Fruit fly (Drosophila melanogaster) whole organism, embryonic: ENCODE data around the gene tay.

Experiments used
- B-H2 ChIP-seq: fragments of 200-800 bp; sonication (Bioruptor generic); optimal IDR thresholded peaks from 2 replicates; lab custom pipeline; 2018; ENCODE audit warnings: missing biosample characterization, mild to moderate bottlenecking, missing genetic modification characterization
- C15 ChIP-seq: fragments of 200-800 bp; sonication (Bioruptor generic); IDR thresholded peaks from 3 replicates; pipeline ENCODE4 v1.3.6; 2022; ENCODE audit warnings: missing biosample characterization, missing genetic modification characterization
- CG10979 ChIP-seq: fragments of 200-800 bp; sonication (Bioruptor generic); optimal IDR thresholded peaks from 2 replicates; lab custom pipeline; 2018; ENCODE audit warnings: missing biosample characterization, mild to moderate bottlenecking, missing genetic modification characterization, moderate library complexity
- CG11695 ChIP-seq: fragments of 200-800 bp; sonication (Bioruptor generic); IDR thresholded peaks from 3 replicates; pipeline ENCODE4 v1.3.6; 2022; ENCODE audit warnings: missing biosample characterization, missing genetic modification characterization
- CG12071 ChIP-seq: fragments of 200-800 bp; sonication (Bioruptor generic); optimal IDR thresholded peaks from 3 replicates; lab custom pipeline; 2018; ENCODE audit warnings: missing biosample characterization, mild to moderate bottlenecking, missing genetic modification characterization
- CG15601 ChIP-seq: fragments of 200-800 bp; sonication (Bioruptor generic); optimal IDR thresholded peaks from 3 replicates; lab custom pipeline; 2019; ENCODE audit warnings: missing biosample characterization, mild to moderate bottlenecking, missing genetic modification characterization, moderate library complexity
- CG2120 ChIP-seq: fragments of 200-800 bp; sonication (Bioruptor generic); optimal IDR thresholded peaks from 3 replicates; lab custom pipeline; 2016; ENCODE audit warnings: missing biosample characterization, missing genetic modification characterization
- CG2129 ChIP-seq: fragments of 200-800 bp; sonication (Bioruptor generic); IDR thresholded peaks from 2 replicates; pipeline ENCODE4 v1.3.6; 2022; ENCODE audit warnings: missing biosample characterization, missing genetic modification characterization; ENCODE audit not compliant: partially characterized antibody
- CG3281 ChIP-seq: fragments of 200-800 bp; sonication (Bioruptor generic); optimal IDR thresholded peaks from 3 replicates; lab custom pipeline; 2017; ENCODE audit warnings: missing biosample characterization, mild to moderate bottlenecking, missing genetic modification characterization
- CG4617 ChIP-seq: fragments of 200-800 bp; sonication (Bioruptor generic); optimal IDR thresholded peaks from 3 replicates; lab custom pipeline; 2016; ENCODE audit warnings: missing biosample characterization, missing genetic modification characterization, borderline replicate concordance
- CG4820 ChIP-seq: fragments of 200-800 bp; sonication (Bioruptor generic); optimal IDR thresholded peaks from 3 replicates; lab custom pipeline; 2016; ENCODE audit warnings: missing biosample characterization, missing genetic modification characterization
- CG5245 ChIP-seq: fragments of 200-800 bp; sonication (Bioruptor generic); optimal IDR thresholded peaks from 3 replicates; lab custom pipeline; 2016; ENCODE audit warnings: missing biosample characterization, missing genetic modification characterization
- Doc2 ChIP-seq: fragments of 200-800 bp; sonication (Bioruptor generic); IDR thresholded peaks from 2 replicates; pipeline ENCODE4 v1.3.6; 2022; ENCODE audit warnings: missing biosample characterization, missing genetic modification characterization
- Hr39 ChIP-seq: fragments of >200 bp; optimal IDR thresholded peaks from 2 replicates; lab custom pipeline; 2017
- Kr ChIP-seq: fragments of 200-800 bp; sonication (Bioruptor generic); optimal IDR thresholded peaks from 2 replicates; lab custom pipeline; 2017; ENCODE audit warnings: missing biosample characterization, mild to moderate bottlenecking, missing genetic modification characterization
- Lpt ChIP-seq: fragments of >200 bp; optimal IDR thresholded peaks from 2 replicates; lab custom pipeline; 2018; ENCODE audit warnings: missing biosample characterization, missing genetic modification characterization
- MESR4 ChIP-seq: fragments of 200-800 bp; sonication (Bioruptor generic); optimal IDR thresholded peaks from 2 replicates; lab custom pipeline; 2018; ENCODE audit warnings: missing biosample characterization, mild to moderate bottlenecking, missing genetic modification characterization, moderate library complexity
- MTF-1 ChIP-seq: fragments of 200-800 bp; sonication (Bioruptor generic); optimal IDR thresholded peaks from 2 replicates; lab custom pipeline; 2018; ENCODE audit warnings: missing biosample characterization, mild to moderate bottlenecking, missing genetic modification characterization, borderline replicate concordance
- Stat92E ChIP-seq, 3 experiments: fragments of >200 bp in 2 of 3; fragments of 200-800 bp in 1 of 3; sonication (Bioruptor generic) in 1 of 3; optimal IDR thresholded peaks; 2 replicates each; lab custom pipeline; 2017 to 2019; ENCODE audit warnings: missing biosample characterization in 3 of 3, missing genetic modification characterization in 3 of 3, mild to moderate bottlenecking in 1 of 3, moderate library complexity in 1 of 3
- amos ChIP-seq: fragments of 200-800 bp; sonication (Bioruptor generic); IDR thresholded peaks from 2 replicates; pipeline ENCODE4 v1.3.6; 2022; ENCODE audit warnings: missing biosample characterization, missing genetic modification characterization; ENCODE audit not compliant: partially characterized antibody
- aop ChIP-seq: fragments of 200-800 bp; sonication (Bioruptor generic); IDR thresholded peaks from 2 replicates; pipeline ENCODE4 v1.3.6; 2022; ENCODE audit warnings: missing biosample characterization, missing genetic modification characterization
- bigmax ChIP-seq: fragments of 200-800 bp; sonication (Bioruptor generic); optimal IDR thresholded peaks from 2 replicates; lab custom pipeline; 2018; ENCODE audit warnings: missing biosample characterization, mild to moderate bottlenecking, missing genetic modification characterization
- br ChIP-seq: fragments of >200 bp; optimal IDR thresholded peaks from 2 replicates; lab custom pipeline; 2017
- disco-r ChIP-seq: fragments of 200-800 bp; sonication (Bioruptor generic); optimal IDR thresholded peaks from 2 replicates; lab custom pipeline; 2016; ENCODE audit warnings: missing biosample characterization, missing genetic modification characterization
- ems ChIP-seq: fragments of 200-800 bp; sonication (Bioruptor generic); optimal IDR thresholded peaks from 3 replicates; lab custom pipeline; 2016; ENCODE audit warnings: missing biosample characterization, missing genetic modification characterization
- fd102C ChIP-seq: fragments of 200-800 bp; sonication (Bioruptor generic); optimal IDR thresholded peaks from 2 replicates; lab custom pipeline; 2018; ENCODE audit warnings: missing biosample characterization, mild to moderate bottlenecking, missing genetic modification characterization, moderate library complexity
- fd3F ChIP-seq: fragments of 200-800 bp; sonication (Bioruptor generic); optimal IDR thresholded peaks from 2 replicates; lab custom pipeline; 2018; ENCODE audit warnings: missing biosample characterization, mild to moderate bottlenecking, missing genetic modification characterization, moderate library complexity
- gce ChIP-seq: fragments of 200-800 bp; sonication (Bioruptor generic); IDR thresholded peaks from 3 replicates; pipeline ENCODE4 v1.3.6; 2022; ENCODE audit warnings: missing biosample characterization, missing genetic modification characterization
- gsb-n ChIP-seq: fragments of 200-800 bp; sonication (Bioruptor generic); optimal IDR thresholded peaks from 3 replicates; lab custom pipeline; 2018; ENCODE audit warnings: missing biosample characterization, mild to moderate bottlenecking, missing genetic modification characterization
- hbn ChIP-seq: fragments of 200-800 bp; sonication (Bioruptor generic); IDR thresholded peaks from 2 replicates; pipeline ENCODE4 v1.3.6; 2022; ENCODE audit warnings: missing biosample characterization, missing genetic modification characterization; ENCODE audit not compliant: partially characterized antibody
- insv ChIP-seq, 2 experiments: fragments of 200-800 bp; sonication (Bioruptor generic); optimal IDR thresholded peaks; 3 replicates each; lab custom pipeline; 2016 to 2018; ENCODE audit warnings: missing biosample characterization in 2 of 2, missing genetic modification characterization in 2 of 2
- lilli ChIP-seq: fragments of 200-800 bp; sonication (Bioruptor generic); optimal IDR thresholded peaks from 3 replicates; lab custom pipeline; 2016; ENCODE audit warnings: missing biosample characterization, missing genetic modification characterization
- luna ChIP-seq: fragments of 200-800 bp; sonication (Bioruptor generic); optimal IDR thresholded peaks from 2 replicates; lab custom pipeline; 2016; ENCODE audit warnings: missing biosample characterization, missing genetic modification characterization
- maf-S ChIP-seq: fragments of 200-800 bp; sonication (Bioruptor generic); optimal IDR thresholded peaks from 2 replicates; lab custom pipeline; 2016; ENCODE audit warnings: missing biosample characterization, missing genetic modification characterization
- nmo ChIP-seq: fragments of 200-800 bp; sonication (Bioruptor generic); optimal IDR thresholded peaks from 2 replicates; lab custom pipeline; 2018; ENCODE audit warnings: missing biosample characterization, mild to moderate bottlenecking, missing genetic modification characterization, moderate library complexity
- p53 ChIP-seq: fragments of 200-800 bp; sonication (Bioruptor generic); optimal IDR thresholded peaks from 2 replicates; lab custom pipeline; 2016; ENCODE audit warnings: missing biosample characterization, missing genetic modification characterization
- pan ChIP-seq, 4 experiments: fragments of >200 bp in 3 of 4; fragments of 200-800 bp in 1 of 4; sonication (Bioruptor generic) in 1 of 4; optimal IDR thresholded peaks in 3 of 4; IDR thresholded peaks in 1 of 4; 2 replicates each; pipeline versions ENCODE4 v1.3.6 to Lab custom; 2017 to 2022; ENCODE audit warnings: missing biosample characterization in 2 of 4, missing genetic modification characterization in 2 of 4, mixed read lengths in 1 of 4
- pfk ChIP-seq: fragments of 200-800 bp; sonication (Bioruptor generic); optimal IDR thresholded peaks from 2 replicates; lab custom pipeline; 2018; ENCODE audit warnings: missing biosample characterization, mild to moderate bottlenecking, missing genetic modification characterization, moderate library complexity
- pho ChIP-seq: fragments of 200-800 bp; sonication (Bioruptor generic); optimal IDR thresholded peaks from 2 replicates; lab custom pipeline; 2016; ENCODE audit warnings: missing biosample characterization, missing genetic modification characterization
- ro ChIP-seq: fragments of 200-800 bp; sonication (Bioruptor generic); IDR thresholded peaks from 2 replicates; pipeline ENCODE4 v1.3.6; 2022; ENCODE audit warnings: missing biosample characterization, missing genetic modification characterization
- sima ChIP-seq: fragments of 200-800 bp; sonication (Bioruptor generic); optimal IDR thresholded peaks from 2 replicates; lab custom pipeline; 2016; ENCODE audit warnings: missing biosample characterization, missing genetic modification characterization
- sisA ChIP-seq: fragments of 200-800 bp; sonication (Bioruptor generic); IDR thresholded peaks from 2 replicates; pipeline ENCODE4 v1.3.6; 2022; ENCODE audit warnings: missing biosample characterization, missing genetic modification characterization
- sug ChIP-seq: fragments of 200-800 bp; optimal IDR thresholded peaks from 2 replicates; lab custom pipeline; 2019; ENCODE audit warnings: missing biosample characterization, mild to moderate bottlenecking, missing genetic modification characterization, moderate library complexity
- tgo ChIP-seq: fragments of 200-800 bp; sonication (Bioruptor generic); IDR thresholded peaks from 3 replicates; pipeline ENCODE4 v1.3.6; 2022; ENCODE audit warnings: missing biosample characterization, missing genetic modification characterization
- trem ChIP-seq: fragments of 200-800 bp; optimal IDR thresholded peaks from 3 replicates; lab custom pipeline; 2019; ENCODE audit warnings: missing biosample characterization, mild to moderate bottlenecking, missing genetic modification characterization, moderate library complexity
- vnd ChIP-seq: fragments of 200-800 bp; sonication (Bioruptor generic); IDR thresholded peaks from 3 replicates; pipeline ENCODE4 v1.3.6; 2022; ENCODE audit warnings: missing biosample characterization, missing genetic modification characterization; ENCODE audit not compliant: partially characterized antibody

tay gene

DNA sequence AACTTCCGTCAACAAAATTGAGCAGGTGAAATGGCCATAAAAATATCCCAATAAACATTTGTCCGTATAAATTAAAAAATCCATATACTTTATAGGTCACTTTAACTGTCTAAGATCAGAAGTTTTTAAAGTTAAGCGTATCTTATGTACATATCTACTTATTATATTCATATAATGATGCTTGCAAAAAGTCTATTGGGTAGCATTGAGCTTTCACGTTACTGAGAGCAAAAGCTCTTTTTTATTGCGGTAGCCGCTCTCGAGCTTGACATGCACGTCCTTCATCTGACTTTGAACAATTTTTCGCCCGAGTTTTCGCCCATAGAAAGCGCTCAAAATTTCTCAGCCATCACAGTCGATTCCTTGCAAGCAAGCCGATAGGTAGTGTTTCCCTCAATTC, 19.2 kb downstream of the tay start, which contains the start of gene Gapdh2 (continued):
- no peak for TF ChIP-seq Hr39
- peak; percentile 95 for TF ChIP-seq CG4617 (GFP tag; lab: Kevin White, UChicago)
- TF ChIP-seq Stat92E (GFP tag; optimal IDR thresholded peaks at IDR 0.05; lab: Kevin White, UChicago) = peak in 1 of 3 experiments; percentile 92
- peak; percentile 100 for TF ChIP-seq CG12071
- TF ChIP-seq insv (GFP tag; optimal IDR thresholded peaks at IDR 0.05; lab: Kevin White, UChicago) = peak; percentile 14 to 91
- TF ChIP-seq pan (optimal IDR thresholded peaks at IDR 0.05; lab: Kevin White, UChicago) = no peak
- TF ChIP-seq pan (GFP tag; optimal IDR thresholded peaks at IDR 0.05 in 1 of 2, IDR thresholded peaks at IDR 0.05 in 1 of 2) = peak in 1 of 2 experiments; percentile 99
- TF ChIP-seq Kr (GFP tag; lab: Kevin White, UChicago) = no peak
- peak; percentile 99 for TF ChIP-seq CG15601 (tag; lab: Kevin White, UChicago)
- peak; percentile 88 for TF ChIP-seq pfk (GFP tag; lab: Kevin White, UChicago)
- TF ChIP-seq fd3F (GFP tag; lab: Kevin White, UChicago) = peak; percentile 99
- TF ChIP-seq gce (GFP tag; lab: Robert Waterston, UW) = no peak; the same call in none of the 3 replicates
- TF ChIP-seq lilli = peak; percentile 99
- TF ChIP-seq MESR4 (GFP tag; lab: Kevin White, UChicago) = peak; percentile 84
- peak; percentile 64 for TF ChIP-seq fd102C (GFP tag; lab: Kevin White, UChicago)
- TF ChIP-seq br = no peak
- no peak for TF ChIP-seq CG2129 (GFP tag; lab: Robert Waterston, UW)
- TF ChIP-seq ro = no peak; the same call in 1 of the 2 replicates
- TF ChIP-seq sug (tag; lab: Kevin White, UChicago) = peak; percentile 100
- no peak for TF ChIP-seq vnd (GFP tag; lab: Robert Waterston, UW)
- TF ChIP-seq B-H2 (GFP tag; lab: Kevin White, UChicago) = peak; percentile 100
- peak; percentile 98 for TF ChIP-seq CG4820 (GFP tag; lab: Kevin White, UChicago)
- peak; percentile 100 for TF ChIP-seq CG3281 (GFP tag; lab: Kevin White, UChicago)
- TF ChIP-seq aop (GFP tag; lab: Robert Waterston, UW) = peak; percentile 95
- no peak; the same call in 1 of the 2 replicates for TF ChIP-seq Doc2 (GFP tag; lab: Robert Waterston, UW)
- TF ChIP-seq bigmax (GFP tag; lab: Kevin White, UChicago) = peak; percentile 82
- peak; percentile 94 for TF ChIP-seq luna
- TF ChIP-seq CG2120 (GFP tag; lab: Kevin White, UChicago) = peak; percentile 99
- peak; percentile 98 for TF ChIP-seq C15 (GFP tag; lab: Robert Waterston, UW)
- TF ChIP-seq CG5245 = peak; percentile 98
- TF ChIP-seq trem (tag; lab: Kevin White, UChicago) = peak; percentile 96
- TF ChIP-seq gsb-n (tag; lab: Kevin White, UChicago) = peak; percentile 99
- peak; percentile 96 for TF ChIP-seq sisA (GFP tag; lab: Robert Waterston, UW)
- peak; percentile 100 for TF ChIP-seq CG11695
- peak; percentile 98 for TF ChIP-seq MTF-1
- TF ChIP-seq hbn (GFP tag; lab: Robert Waterston, UW) = no peak
- TF ChIP-seq ems (GFP tag; lab: Kevin White, UChicago) = peak; percentile 98
- peak; percentile 98 for TF ChIP-seq pho (GFP tag; lab: Kevin White, UChicago)
- TF ChIP-seq amos (GFP tag; lab: Robert Waterston, UW) = no peak; the same call in 1 of the 2 replicates
- peak; percentile 99 for TF ChIP-seq tgo (GFP tag; lab: Robert Waterston, UW)
- TF ChIP-seq sima (GFP tag; lab: Kevin White, UChicago) = peak; percentile 93
- no peak for TF ChIP-seq Lpt (GFP tag; lab: Kevin White, UChicago)
- peak; percentile 96 for TF ChIP-seq disco-r
- TF ChIP-seq maf-S = peak; percentile 96
- peak; percentile 99 for TF ChIP-seq nmo (GFP tag; lab: Kevin White, UChicago)
- TF ChIP-seq CG10979 (tag; lab: Kevin White, UChicago) = peak; percentile 98
- TF ChIP-seq p53 (GFP tag; lab: Kevin White, UChicago) = peak; percentile 77
